Worm (Caenorhabditis elegans): ENCODE measurements around the gene npp-19.

- TF ChIP-seq dao-5 (tag; optimal IDR thresholded peaks at IDR 0.05) = no peak
- no peak for TF ChIP-seq him-1 (tag; optimal IDR thresholded peaks at IDR 0.05)
- TF ChIP-seq W03F9.2 (tag; optimal IDR thresholded peaks at IDR 0.05) = no peak
Measured at ce11 chrII:10784248-10784647, 14.0 kb downstream of the npp-19 start.
